Worm (Caenorhabditis elegans) whole organism, L2 larva: Measurements from ENCODE around the gene lgc-49.

Source experiments
- C34F6.9 ChIP-seq: fragments of 150-350 bp; optimal IDR thresholded peaks from 2 replicates; lab custom pipeline; 2014; ENCODE audit warnings: missing biosample characterization, missing genetic modification characterization
- R02D3.7 ChIP-seq: fragments of 150-350 bp; optimal IDR thresholded peaks from 2 replicates; lab custom pipeline; 2014; ENCODE audit warnings: missing biosample characterization, missing genetic modification characterization
- Y55F3AM.14 ChIP-seq: fragments of 200-800 bp; sonication (Bioruptor generic); optimal IDR thresholded peaks from 2 replicates; lab custom pipeline; 2018; ENCODE audit warnings: mild to moderate bottlenecking, missing genetic modification characterization, missing compliant biosample characterization
- ZK546.5 ChIP-seq: sonication (generic microtip); optimal IDR thresholded peaks from 2 replicates; lab custom pipeline; 2017; ENCODE audit warnings: missing biosample characterization, missing genetic modification characterization
- alr-1 ChIP-seq: fragments of 150-350 bp; optimal IDR thresholded peaks from 2 replicates; lab custom pipeline; 2014; ENCODE audit warnings: missing biosample characterization, missing genetic modification characterization
- blmp-1 ChIP-seq: sonication (generic microtip); optimal IDR thresholded peaks from 2 replicates; lab custom pipeline; 2017; ENCODE audit warnings: missing genetic modification characterization, mild to moderate bottlenecking, missing compliant biosample characterization, antibody characterized with exemption, moderate library complexity; ENCODE audit not compliant: insufficient read depth
- ceh-16 ChIP-seq: fragments of 150-350 bp; optimal IDR thresholded peaks from 2 replicates; lab custom pipeline; 2014; ENCODE audit warnings: missing biosample characterization, missing genetic modification characterization
- crh-2 ChIP-seq: sonication (generic microtip); optimal IDR thresholded peaks from 2 replicates; lab custom pipeline; 2017; ENCODE audit warnings: missing biosample characterization, missing genetic modification characterization
- egl-27 ChIP-seq: sonication (generic microtip); optimal IDR thresholded peaks from 3 replicates; lab custom pipeline; 2017; ENCODE audit warnings: missing biosample characterization, missing genetic modification reagents, missing genetic modification characterization
- elt-3 ChIP-seq: sonication (generic microtip); optimal IDR thresholded peaks from 2 replicates; lab custom pipeline; 2017; ENCODE audit warnings: missing biosample characterization, missing genetic modification characterization
- fos-1 ChIP-seq: fragments of 150-350 bp; optimal IDR thresholded peaks from 2 replicates; lab custom pipeline; 2014; ENCODE audit warnings: missing biosample characterization, missing genetic modification characterization
- gmeb-1 ChIP-seq: fragments of 150-350 bp; optimal IDR thresholded peaks from 2 replicates; lab custom pipeline; 2014; ENCODE audit warnings: missing biosample characterization, missing genetic modification characterization
- lin-11 ChIP-seq: fragments of 150-350 bp; sonication (generic microtip); optimal IDR thresholded peaks from 2 replicates; lab custom pipeline; 2014; ENCODE audit warnings: missing biosample characterization, missing genetic modification characterization, inconsistent platforms, mixed read lengths
- lin-13 ChIP-seq: fragments of 150-350 bp; optimal IDR thresholded peaks from 2 replicates; lab custom pipeline; 2014; ENCODE audit warnings: missing biosample characterization, missing genetic modification reagents, missing genetic modification characterization
- lin-39 ChIP-seq: fragments of 150-350 bp; optimal IDR thresholded peaks from 2 replicates; lab custom pipeline; 2014; ENCODE audit warnings: missing biosample characterization, missing genetic modification reagents, missing genetic modification characterization
- lsy-2 ChIP-seq, 2 experiments: fragments of 150-350 bp in 1 of 2; sonication (generic microtip) in 1 of 2; optimal IDR thresholded peaks; 2 replicates each; lab custom pipeline; 2014 to 2017; ENCODE audit warnings: missing biosample characterization in 2 of 2, missing genetic modification characterization in 2 of 2
- mab-5 ChIP-seq: fragments of 150-350 bp; optimal IDR thresholded peaks from 2 replicates; lab custom pipeline; 2014; ENCODE audit warnings: missing biosample characterization, missing genetic modification characterization
- mbf-1 ChIP-seq: sonication (generic microtip); optimal IDR thresholded peaks from 2 replicates; lab custom pipeline; 2017; ENCODE audit warnings: missing biosample characterization, missing genetic modification characterization
- nhr-10 ChIP-seq: sonication (generic microtip); optimal IDR thresholded peaks from 2 replicates; lab custom pipeline; 2017; ENCODE audit warnings: missing biosample characterization, missing genetic modification characterization
- nhr-11 ChIP-seq: fragments of 150-350 bp; optimal IDR thresholded peaks from 2 replicates; lab custom pipeline; 2014; ENCODE audit warnings: missing biosample characterization, missing genetic modification characterization
- nhr-21 ChIP-seq: fragments of 150-350 bp; optimal IDR thresholded peaks from 2 replicates; lab custom pipeline; 2014; ENCODE audit warnings: missing biosample characterization, missing genetic modification characterization
- nhr-23 ChIP-seq: fragments of 150-350 bp; optimal IDR thresholded peaks from 2 replicates; lab custom pipeline; 2014; ENCODE audit warnings: missing biosample characterization, missing genetic modification reagents, missing genetic modification characterization
- nhr-237 ChIP-seq: fragments of 150-350 bp; optimal IDR thresholded peaks from 2 replicates; lab custom pipeline; 2014; ENCODE audit warnings: missing biosample characterization, missing genetic modification characterization
- nhr-6 ChIP-seq: fragments of 150-350 bp; optimal IDR thresholded peaks from 2 replicates; lab custom pipeline; 2014; ENCODE audit warnings: missing biosample characterization, missing genetic modification characterization
- nhr-77 ChIP-seq: fragments of 150-350 bp; optimal IDR thresholded peaks from 2 replicates; lab custom pipeline; 2014; ENCODE audit warnings: missing biosample characterization, missing genetic modification characterization
- sem-4 ChIP-seq: fragments of 150-350 bp; optimal IDR thresholded peaks from 2 replicates; lab custom pipeline; 2014; ENCODE audit warnings: missing biosample characterization, missing genetic modification reagents, missing genetic modification characterization
- sma-9 ChIP-seq, 2 experiments: fragments of 150-350 bp in 1 of 2; sonication (generic microtip) in 1 of 2; optimal IDR thresholded peaks; 2 replicates each; lab custom pipeline; 2014 to 2016; ENCODE audit warnings: missing genetic modification characterization in 2 of 2, mild to moderate bottlenecking in 1 of 2, missing biosample characterization in 1 of 2, missing compliant biosample characterization in 1 of 2, missing genetic modification reagents in 1 of 2, moderate library complexity in 1 of 2
- unc-39 ChIP-seq: fragments of 150-350 bp; optimal IDR thresholded peaks from 2 replicates; lab custom pipeline; 2014; ENCODE audit warnings: missing biosample characterization, missing genetic modification characterization
- unc-62 ChIP-seq: fragments of 150-350 bp; optimal IDR thresholded peaks from 2 replicates; lab custom pipeline; 2014; ENCODE audit warnings: missing biosample characterization, missing genetic modification reagents, missing genetic modification characterization
- zag-1 ChIP-seq: fragments of 150-350 bp; optimal IDR thresholded peaks from 2 replicates; lab custom pipeline; 2014; ENCODE audit warnings: missing biosample characterization, missing genetic modification characterization
- ztf-1 ChIP-seq: fragments of 200-800 bp; sonication (Bioruptor generic); conservative IDR thresholded peaks from 2 replicates; pipeline ENCODE4 v1.3.6; 2022; ENCODE audit warnings: missing genetic modification characterization, missing compliant biosample characterization
- ztf-11 ChIP-seq: sonication (generic microtip); optimal IDR thresholded peaks from 2 replicates; lab custom pipeline; 2017; ENCODE audit warnings: missing biosample characterization, missing genetic modification characterization
- ztf-4 ChIP-seq: fragments of 150-350 bp; optimal IDR thresholded peaks from 2 replicates; lab custom pipeline; 2014; ENCODE audit warnings: missing biosample characterization, missing genetic modification characterization

The lgc-49 gene

ce11 chrV:11200316-11200715 lies 9.2 kb downstream of the lgc-49 start, which contains the start of gene K10D6.3:
TSS of gene K10D6.3 (plus strand) at chrV:11200616.
- no peak for TF ChIP-seq nhr-23 (tag; lab: Kevin White, UChicago)
- TF ChIP-seq zag-1 (tag; lab: Kevin White, UChicago): no peak

- TF ChIP-seq nhr-77 (no peak), lin-11 (tag; lab: Kevin White, UChicago) (peak; percentile 5), fos-1 (tag; lab: Kevin White, UChicago) (peak; percentile 47), lin-39 (tag; lab: Kevin White, UChicago) (no peak), nhr-21 (tag; lab: Kevin White, UChicago) (no peak)
- TF ChIP-seq, all 48 proteins: peak for 2
Observed at ce11 chrV:11201826-11202565, 10.9 kb downstream of the lgc-49 start, which contains the start of gene K10D6.4. TSS of gene K10D6.4 (plus strand) at chrV:11201925.

- no peak for TF ChIP-seq blmp-1
- no peak for TF ChIP-seq mbf-1
- TF ChIP-seq unc-62 (GFP tag; lab: Kevin White, UChicago): no peak
- no peak for TF ChIP-seq unc-39 (tag; lab: Kevin White, UChicago)
- no peak for TF ChIP-seq nhr-10
- no peak for TF ChIP-seq elt-3 (tag; lab: Kevin White, UChicago)
- TF ChIP-seq, all 48 proteins: peak for 0
Observed at ce11 chrV:11204452-11204851, 13.4 kb downstream of the lgc-49 start.

ce11 chrV:11206467-11206866 lies 15.4 kb downstream of the lgc-49 start:
- no peak for TF ChIP-seq ztf-1
- TF ChIP-seq elt-3 (tag; lab: Kevin White, UChicago): no peak
- no peak for TF ChIP-seq nhr-21 (tag; lab: Kevin White, UChicago)
- TF ChIP-seq R02D3.7 (tag; lab: Kevin White, UChicago): no peak
- TF ChIP-seq mab-5 (tag; lab: Kevin White, UChicago): no peak
- no peak for TF ChIP-seq nhr-6 (tag; lab: Kevin White, UChicago)
- no peak for TF ChIP-seq ceh-16 (tag; lab: Kevin White, UChicago)
- no peak for TF ChIP-seq blmp-1
- no peak for TF ChIP-seq egl-27
- TF ChIP-seq gmeb-1 (tag; lab: Kevin White, UChicago): no peak
- no peak for TF ChIP-seq sma-9 (GFP tag; optimal IDR thresholded peaks at IDR 0.05; lab: Kevin White, UChicago)
- TF ChIP-seq sma-9 (tag; optimal IDR thresholded peaks at IDR 0.05; lab: Kevin White, UChicago): no peak
- no peak for TF ChIP-seq C34F6.9
- TF ChIP-seq, all 48 proteins: peak for 0

ce11 chrV:11209452-11210188 lies 18.5 kb downstream of the lgc-49 start:
- TF ChIP-seq gmeb-1 (tag; lab: Kevin White, UChicago): no peak
- TF ChIP-seq crh-2 (tag; lab: Kevin White, UChicago): no peak
- no peak for TF ChIP-seq R02D3.7 (tag; lab: Kevin White, UChicago)
- TF ChIP-seq mab-5 (tag; lab: Kevin White, UChicago): no peak
- no peak for TF ChIP-seq elt-3 (tag; lab: Kevin White, UChicago)
- no peak for TF ChIP-seq egl-27
- TF ChIP-seq fos-1 (tag; lab: Kevin White, UChicago): no peak
- TF ChIP-seq sem-4 (tag; lab: Kevin White, UChicago): no peak
- no peak for TF ChIP-seq alr-1
- TF ChIP-seq ZK546.5 (tag; lab: Kevin White, UChicago): no peak
- no peak for TF ChIP-seq lsy-2 (tag; optimal IDR thresholded peaks at IDR 0.05; lab: Kevin White, UChicago)
- TF ChIP-seq lin-39 (tag; lab: Kevin White, UChicago): no peak
- TF ChIP-seq Y55F3AM.14 (GFP tag; lab: Kevin White, UChicago): no peak
- TF ChIP-seq nhr-11 (tag; lab: Kevin White, UChicago): no peak

- no peak for TF ChIP-seq lin-13 (GFP tag; lab: Kevin White, UChicago)
- TF ChIP-seq C34F6.9: no peak
- TF ChIP-seq ztf-1: no peak
- TF ChIP-seq ztf-4 (tag; lab: Kevin White, UChicago): no peak
- no peak for TF ChIP-seq ZK546.5 (tag; lab: Kevin White, UChicago)
- no peak for TF ChIP-seq lin-39 (tag; lab: Kevin White, UChicago)
- TF ChIP-seq ztf-11 (tag; lab: Kevin White, UChicago): no peak
- no peak for TF ChIP-seq ceh-16 (tag; lab: Kevin White, UChicago)
- no peak for TF ChIP-seq nhr-237
- no peak for TF ChIP-seq lsy-2 (tag; optimal IDR thresholded peaks at IDR 0.05; lab: Kevin White, UChicago)
Observed at ce11 chrV:11211323-11211722, 20.2 kb downstream of the lgc-49 start.
